Fruit fly (Drosophila melanogaster) whole organism: ENCODE data around the gene Cyp311a1.

Experiments used
- Dll ChIP-seq: fragments of >200 bp; optimal IDR thresholded peaks from 2 replicates; lab custom pipeline; 2017
- EcR ChIP-seq, 2 experiments: fragments of >200 bp; optimal IDR thresholded peaks; 2 replicates each; lab custom pipeline; 2017; ENCODE audit warnings: missing biosample characterization in 2 of 2, missing genetic modification characterization in 2 of 2, missing genetic modification reagents in 2 of 2

- TF ChIP-seq EcR (GFP tag; optimal IDR thresholded peaks at IDR 0.05; lab: Kevin White, UChicago) (no peak), Dll (lab: Kevin White, UChicago) (no peak)
Observed at dm6 chrX:11984987-11985386, 46.3 kb downstream of the Cyp311a1 start, which contains the start of gene cac.
